Worm (Caenorhabditis elegans) whole organism, late embryonic: ENCODE results near the gene Y39E4B.10.
A peak's percentile ranks its signal among the peaks of the same experiment; 100 is the strongest.

Experiments used
- C38D4.7 ChIP-seq: fragments of 200-800 bp; sonication (Bioruptor generic); optimal IDR thresholded peaks from 2 replicates; lab custom pipeline; 2018; ENCODE audit warnings: mild to moderate bottlenecking, missing genetic modification characterization, moderate library complexity, missing compliant biosample characterization
- ama-1 ChIP-seq: fragments of 150-350 bp; optimal IDR thresholded peaks from 2 replicates; lab custom pipeline; 2014
- ceh-18 ChIP-seq: sonication (generic microtip); optimal IDR thresholded peaks from 2 replicates; lab custom pipeline; 2016; ENCODE audit warnings: missing genetic modification characterization, missing compliant biosample characterization
- ceh-19 ChIP-seq: fragments of 200-800 bp; sonication (Bioruptor generic); optimal IDR thresholded peaks from 2 replicates; lab custom pipeline; 2018; ENCODE audit warnings: mild to moderate bottlenecking, missing genetic modification characterization, missing compliant biosample characterization
- ceh-24 ChIP-seq: sonication (generic microtip); optimal IDR thresholded peaks from 2 replicates; lab custom pipeline; 2016; ENCODE audit warnings: mild to moderate bottlenecking, missing genetic modification characterization, missing compliant biosample characterization
- ceh-31 ChIP-seq: sonication (generic microtip); optimal IDR thresholded peaks from 2 replicates; lab custom pipeline; 2016; ENCODE audit warnings: missing genetic modification characterization, missing compliant biosample characterization
- ceh-9 ChIP-seq: sonication (generic microtip); optimal IDR thresholded peaks from 2 replicates; lab custom pipeline; 2016; ENCODE audit warnings: mild to moderate bottlenecking, missing genetic modification characterization, inconsistent platforms, missing compliant biosample characterization
- che-1 ChIP-seq: sonication (generic microtip); optimal IDR thresholded peaks from 2 replicates; lab custom pipeline; 2016; ENCODE audit warnings: mild to moderate bottlenecking, missing genetic modification characterization, missing compliant biosample characterization
- dve-1 ChIP-seq: sonication (generic microtip); optimal IDR thresholded peaks from 2 replicates; lab custom pipeline; 2017; ENCODE audit warnings: antibody characterized with exemption, mild to moderate bottlenecking, missing genetic modification characterization, missing compliant biosample characterization
- elt-2 ChIP-seq: sonication (generic microtip); optimal IDR thresholded peaks from 2 replicates; lab custom pipeline; 2016; ENCODE audit warnings: missing genetic modification reagents, missing genetic modification characterization, missing compliant biosample characterization
- ets-4 ChIP-seq: sonication (generic microtip); optimal IDR thresholded peaks from 2 replicates; lab custom pipeline; 2016; ENCODE audit warnings: missing genetic modification characterization, missing compliant biosample characterization
- eyg-1 ChIP-seq: sonication (generic microtip); optimal IDR thresholded peaks from 2 replicates; lab custom pipeline; 2016; ENCODE audit warnings: missing genotype, missing genetic modification characterization, missing compliant biosample characterization
- fax-1 ChIP-seq: sonication (generic microtip); optimal IDR thresholded peaks from 2 replicates; lab custom pipeline; 2016; ENCODE audit warnings: missing genotype, missing genetic modification characterization, missing compliant biosample characterization
- fkh-10 ChIP-seq: fragments of 150-350 bp; optimal IDR thresholded peaks from 2 replicates; lab custom pipeline; 2014; ENCODE audit warnings: missing biosample characterization, missing genetic modification reagents, missing genetic modification characterization
- gmeb-2 ChIP-seq: sonication (generic microtip); optimal IDR thresholded peaks from 2 replicates; lab custom pipeline; 2016; ENCODE audit warnings: missing genetic modification characterization, inconsistent platforms, missing compliant biosample characterization
- lin-11 ChIP-seq: fragments of 200-800 bp; sonication (Bioruptor generic); optimal IDR thresholded peaks from 2 replicates; lab custom pipeline; 2018; ENCODE audit warnings: mild to moderate bottlenecking, missing genetic modification characterization, missing compliant biosample characterization
- madf-2 ChIP-seq: sonication (generic microtip); optimal IDR thresholded peaks from 2 replicates; lab custom pipeline; 2017; ENCODE audit warnings: missing genetic modification characterization, missing compliant biosample characterization
- mec-3 ChIP-seq: sonication (generic microtip); optimal IDR thresholded peaks from 2 replicates; lab custom pipeline; 2016; ENCODE audit warnings: borderline replicate concordance, missing genetic modification characterization, missing compliant biosample characterization
- nfya-1 ChIP-seq: sonication (generic microtip); optimal IDR thresholded peaks from 2 replicates; lab custom pipeline; 2017; ENCODE audit warnings: missing genetic modification characterization, mild to moderate bottlenecking, missing compliant biosample characterization, antibody characterized with exemption, moderate library complexity
- nhr-232 ChIP-seq: sonication (generic microtip); optimal IDR thresholded peaks from 2 replicates; lab custom pipeline; 2016; ENCODE audit warnings: missing genetic modification characterization, missing compliant biosample characterization
- odd-2 ChIP-seq: sonication (generic microtip); optimal IDR thresholded peaks from 2 replicates; lab custom pipeline; 2017; ENCODE audit warnings: antibody characterized with exemption, mild to moderate bottlenecking, missing genetic modification characterization, missing compliant biosample characterization
- pag-3 ChIP-seq: sonication (generic microtip); optimal IDR thresholded peaks from 2 replicates; lab custom pipeline; 2016; ENCODE audit warnings: missing compliant biosample characterization, missing genetic modification characterization, borderline replicate concordance
- pat-9 ChIP-seq: fragments of 200-800 bp; sonication (Bioruptor generic); optimal IDR thresholded peaks from 2 replicates; lab custom pipeline; 2018; ENCODE audit warnings: mild to moderate bottlenecking, missing genetic modification characterization, moderate library complexity, missing compliant biosample characterization
- pax-1 ChIP-seq: fragments of 150-350 bp; optimal IDR thresholded peaks from 2 replicates; lab custom pipeline; 2014; ENCODE audit warnings: missing biosample characterization, missing genetic modification characterization
- pros-1 ChIP-seq: fragments of 150-350 bp; optimal IDR thresholded peaks from 2 replicates; lab custom pipeline; 2014; ENCODE audit warnings: missing biosample characterization, missing genetic modification reagents, missing genetic modification characterization
- rnt-1 ChIP-seq: sonication (generic microtip); optimal IDR thresholded peaks from 2 replicates; lab custom pipeline; 2016; ENCODE audit warnings: missing genetic modification characterization, missing compliant biosample characterization
- ttx-3 ChIP-seq: sonication (generic microtip); optimal IDR thresholded peaks from 2 replicates; lab custom pipeline; 2016; ENCODE audit warnings: missing genetic modification reagents, missing genetic modification characterization, missing compliant biosample characterization
- unc-3 ChIP-seq, 2 experiments: fragments of 200-800 bp in 1 of 2; sonication (Bioruptor generic) in 1 of 2; sonication (generic microtip) in 1 of 2; conservative IDR thresholded peaks in 1 of 2; optimal IDR thresholded peaks in 1 of 2; 2 replicates each; pipeline versions ENCODE4 v1.3.6 to Lab custom; 2016 to 2022; ENCODE audit warnings: missing compliant biosample characterization in 2 of 2, missing genetic modification characterization in 2 of 2, missing genetic modification reagents in 1 of 2
- unc-42 ChIP-seq: sonication (generic microtip); optimal IDR thresholded peaks from 2 replicates; lab custom pipeline; 2016; ENCODE audit warnings: missing genotype, missing genetic modification characterization, missing compliant biosample characterization
- unc-55 ChIP-seq: sonication (generic microtip); optimal IDR thresholded peaks from 2 replicates; lab custom pipeline; 2017; ENCODE audit warnings: missing biosample characterization, missing genetic modification reagents, missing genetic modification characterization
- zip-5 ChIP-seq: sonication (generic microtip); optimal IDR thresholded peaks from 2 replicates; lab custom pipeline; 2016; ENCODE audit warnings: missing genetic modification characterization, missing compliant biosample characterization

The Y39E4B.10 gene

DNA sequence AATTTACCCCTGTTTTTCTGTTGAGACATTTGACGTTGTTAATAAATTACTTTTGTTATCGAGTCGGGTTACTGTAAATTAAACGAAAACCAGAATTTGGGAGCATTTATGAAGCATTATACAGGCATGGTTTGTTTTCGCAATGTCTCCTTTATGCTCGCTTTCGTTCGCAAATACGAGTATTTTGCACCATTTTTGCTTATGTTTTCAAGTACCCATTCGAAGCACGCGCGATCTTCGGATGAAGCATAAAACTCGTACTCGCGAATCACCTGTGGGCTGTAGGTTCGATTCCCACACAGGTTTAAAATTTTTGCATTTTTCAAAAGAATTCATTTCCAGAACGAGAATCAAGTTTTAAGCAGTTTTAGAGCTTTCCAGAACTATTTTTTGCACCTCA lies 12.2 kb upstream of the Y39E4B.10 start:
- TF ChIP-seq fax-1 (tag; lab: Kevin White, UChicago) (no peak), ama-1 (lab: Kevin White, UChicago) (no peak)

DNA sequence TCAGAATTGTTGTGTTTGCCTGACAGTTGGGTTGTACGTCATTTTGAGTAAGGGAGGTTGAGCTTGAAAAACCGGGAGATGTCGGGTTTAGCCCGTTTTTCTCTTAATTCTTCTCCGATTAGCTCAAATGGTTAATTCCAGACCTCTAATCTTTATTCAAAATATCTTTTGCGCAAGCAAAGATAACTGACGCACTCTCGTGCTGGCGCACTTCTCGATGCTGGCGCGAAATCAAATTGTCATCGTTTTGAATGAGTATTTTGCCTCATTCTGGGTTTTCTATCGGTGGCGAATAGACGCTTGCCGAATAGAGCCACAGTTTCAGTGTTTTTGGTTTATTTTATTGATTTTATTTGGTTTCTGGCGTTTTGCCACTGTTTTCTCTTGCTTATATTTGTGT lies 8.0 kb upstream of the Y39E4B.10 start:
- TF ChIP-seq fkh-10 (no peak), unc-42 (tag; lab: Kevin White, UChicago) (peak; percentile 15), ceh-24 (tag; lab: Kevin White, UChicago) (no peak), ttx-3 (no peak), pros-1 (tag; lab: Kevin White, UChicago) (no peak), madf-2 (no peak), gmeb-2 (tag; lab: Kevin White, UChicago) (peak; percentile 22), zip-5 (tag; lab: Kevin White, UChicago) (no peak), pax-1 (tag; lab: Kevin White, UChicago) (no peak)
- TF ChIP-seq, all 69 proteins: peak for 2

DNA sequence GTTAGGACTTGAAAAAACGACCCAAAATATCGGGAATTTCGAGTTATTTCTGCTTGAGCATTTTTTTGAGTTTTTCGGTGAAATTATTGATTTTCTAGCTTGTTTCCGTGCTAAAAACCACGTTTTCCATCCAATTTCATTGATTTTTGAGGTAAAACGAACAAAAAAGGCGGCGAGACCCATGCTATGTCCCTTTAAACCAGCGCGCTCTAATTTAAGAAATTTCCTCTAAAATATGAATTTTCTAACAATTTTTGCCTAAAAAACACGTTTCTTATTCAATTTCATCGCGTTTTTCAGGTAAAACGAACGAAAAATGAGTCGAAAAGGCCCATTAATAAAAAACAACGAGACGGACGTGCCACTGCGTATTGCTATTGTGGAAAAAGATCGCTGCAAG lies 859 bp upstream of the Y39E4B.10 start, which contains the start of gene abce-1:
Gene abce-1, plus strand, starts transcription at position 301 of the 400 bp plus-strand sequence.
- TF ChIP-seq pat-9 (tag; lab: Kevin White, UChicago) = no peak
- TF ChIP-seq nfya-1 (tag; lab: Kevin White, UChicago) = no peak
- no peak for TF ChIP-seq fkh-10

DNA sequence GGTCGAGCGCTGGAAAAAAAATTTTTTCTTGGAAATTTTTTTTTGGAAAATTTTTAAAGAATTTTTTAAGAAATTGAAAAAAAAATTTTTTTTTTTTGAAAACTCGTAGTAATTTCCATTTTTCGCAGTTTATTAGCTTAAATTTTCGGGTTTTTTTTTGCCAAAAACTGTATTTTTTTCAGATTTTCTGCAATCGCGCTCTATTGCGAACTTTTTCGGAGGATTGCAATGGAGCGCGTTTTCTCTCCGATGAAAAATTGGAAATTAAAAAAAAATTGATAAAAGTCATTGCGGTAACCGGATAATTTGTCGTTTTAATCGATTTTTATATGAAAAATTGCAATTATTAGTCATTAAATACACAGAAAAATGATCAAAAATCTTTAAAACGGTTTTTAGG lies 893 bp downstream of the Y39E4B.10 start:
- TF ChIP-seq dve-1 (no peak), che-1 (no peak), pat-9 (tag; lab: Kevin White, UChicago) (no peak), C38D4.7 (no peak), nhr-232 (no peak), pag-3 (no peak), rnt-1 (tag; lab: Kevin White, UChicago) (no peak)
- TF ChIP-seq, all 69 proteins: peak for 0

DNA sequence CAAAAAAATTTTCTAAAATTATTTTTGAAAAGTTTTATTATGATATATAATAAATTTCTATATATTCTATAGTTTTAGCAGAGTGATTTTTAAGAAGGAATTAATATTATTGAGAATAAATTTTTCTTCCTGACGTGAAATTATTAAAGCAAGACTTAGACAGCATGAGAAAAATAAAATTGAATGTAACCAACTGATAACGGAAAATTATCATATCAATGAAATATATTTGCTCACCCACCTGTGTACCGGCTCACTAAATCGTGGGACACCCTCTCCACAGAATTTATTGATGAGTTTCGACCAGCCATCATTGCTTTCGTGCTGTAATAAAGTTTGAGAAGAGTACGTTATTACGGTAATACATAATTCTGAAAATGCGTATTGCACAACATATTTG lies 13.4 kb downstream of the Y39E4B.10 start, which contains the start of gene bre-2:
Gene bre-2, minus strand, starts transcription at position 326 of the 400 bp plus-strand sequence.
- TF ChIP-seq elt-2 (tag; lab: Kevin White, UChicago) (peak; percentile 68), ceh-9 (tag; lab: Kevin White, UChicago) (no peak), ceh-18 (tag; lab: Kevin White, UChicago) (no peak), ceh-31 (tag; lab: Kevin White, UChicago) (no peak), eyg-1 (tag; lab: Kevin White, UChicago) (no peak), lin-11 (tag; lab: Kevin White, UChicago) (no peak), odd-2 (tag; lab: Kevin White, UChicago) (no peak), ets-4 (no peak)

DNA sequence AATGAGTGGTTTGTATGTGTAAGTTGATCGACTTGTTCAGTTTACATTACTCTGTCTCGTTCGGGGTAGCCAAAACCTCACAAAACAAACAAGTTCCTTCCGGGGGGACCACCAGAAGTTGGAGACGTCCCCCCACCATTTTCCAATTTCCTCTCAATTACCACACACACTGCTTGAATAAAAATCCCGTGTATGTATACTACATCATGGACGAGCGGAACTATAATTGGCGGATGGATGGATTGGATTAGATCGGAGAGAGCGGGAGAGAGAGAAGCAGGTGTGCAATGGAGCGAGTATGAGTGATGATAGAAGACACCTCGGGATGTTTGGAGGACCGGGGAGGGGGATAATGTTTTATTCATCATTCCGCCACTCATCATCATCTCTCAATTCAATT lies 21.4 kb downstream of the Y39E4B.10 start:
- TF ChIP-seq ceh-19 (GFP tag; lab: Kevin White, UChicago) = no peak
- peak; percentile 95 for TF ChIP-seq unc-42 (tag; lab: Kevin White, UChicago)
- no peak for TF ChIP-seq odd-2 (tag; lab: Kevin White, UChicago)
- TF ChIP-seq unc-55 (GFP tag; lab: Kevin White, UChicago) = no peak
- TF ChIP-seq ceh-31 (tag; lab: Kevin White, UChicago) = peak; percentile 86
- peak; percentile 67 for TF ChIP-seq fkh-10
- no peak for TF ChIP-seq mec-3

DNA sequence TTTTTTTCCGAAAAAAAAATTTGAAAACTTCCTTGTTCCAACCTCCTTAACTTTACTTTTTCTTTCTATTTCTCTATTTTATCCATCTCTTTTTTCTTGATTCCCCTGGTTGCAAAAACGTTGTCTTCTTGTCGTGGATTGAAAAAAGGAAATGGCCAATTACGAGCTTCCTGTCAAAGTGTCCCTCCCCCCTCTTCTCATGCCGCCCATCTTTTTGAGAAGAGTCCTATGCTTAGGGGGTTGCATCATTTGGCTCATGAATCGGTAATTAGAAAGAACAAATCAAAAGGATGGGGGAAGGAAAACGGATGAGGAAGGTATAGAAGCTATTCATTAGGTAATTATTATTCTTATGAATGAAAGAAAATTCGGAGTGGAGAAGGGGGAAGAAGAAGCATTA lies 25.5 kb downstream of the Y39E4B.10 start:
- TF ChIP-seq unc-3 (GFP tag; conservative IDR thresholded peaks at IDR 0.05; lab: Robert Waterston, UW) = no peak
- no peak for TF ChIP-seq unc-3 (tag; optimal IDR thresholded peaks at IDR 0.05; lab: Kevin White, UChicago)
- TF ChIP-seq unc-42 (tag; lab: Kevin White, UChicago) = peak; percentile 72
